Worm (Caenorhabditis elegans) whole organism, young adult: ENCODE measurements around the gene ZK938.10.

ENCODE experiments used
- Y53G8AR.9 ChIP-seq: fragments of 200-800 bp; sonication (Bioruptor generic); conservative IDR thresholded peaks from 2 replicates; pipeline ENCODE4 v1.3.6; 2022; ENCODE audit warnings: missing genetic modification reagents, missing genetic modification characterization, missing compliant biosample characterization
- atf-7 ChIP-seq: sonication (generic microtip); optimal IDR thresholded peaks from 2 replicates; lab custom pipeline; 2017; ENCODE audit warnings: mild to moderate bottlenecking, missing genetic modification characterization, missing compliant biosample characterization
- cebp-2 ChIP-seq: fragments of 200-800 bp; sonication (Bioruptor generic); IDR thresholded peaks from 2 replicates; pipeline ENCODE4 v1.3.6; 2022; ENCODE audit warnings: missing genetic modification characterization, missing compliant biosample characterization
- hlh-26 ChIP-seq: fragments of 200-800 bp; sonication (Bioruptor generic); conservative IDR thresholded peaks from 2 replicates; pipeline ENCODE4 v1.3.6; 2022; ENCODE audit warnings: missing genetic modification reagents, missing genetic modification characterization, missing compliant biosample characterization
- pbrm-1 ChIP-seq: fragments of 200-800 bp; sonication (Bioruptor generic); IDR thresholded peaks from 2 replicates; pipeline ENCODE4 v1.3.6; 2022; ENCODE audit warnings: missing genetic modification reagents, missing genetic modification characterization, missing compliant biosample characterization
- snpc-3.4 ChIP-seq: sonication (generic microtip); optimal IDR thresholded peaks from 2 replicates; lab custom pipeline; 2017; ENCODE audit warnings: missing genetic modification characterization, mild to moderate bottlenecking, missing compliant biosample characterization, antibody characterized with exemption, moderate library complexity, missing genotype, missing genetic modification reagents
- unc-62 ChIP-seq: fragments of 150-350 bp; optimal IDR thresholded peaks from 2 replicates; lab custom pipeline; 2014; ENCODE audit warnings: missing biosample characterization, missing genetic modification reagents, missing genetic modification characterization

- TF ChIP-seq snpc-3.4 (tag; lab: Kevin White, UChicago) (no peak), atf-7 (tag; lab: Kevin White, UChicago) (no peak), pbrm-1 (GFP tag; lab: Robert Waterston, UW) (no peak), Y53G8AR.9 (GFP tag; lab: Robert Waterston, UW) (no peak), hlh-26 (no peak), unc-62 (GFP tag; lab: Kevin White, UChicago) (no peak), cebp-2 (no peak)
These were observed 14.9 kb downstream of the ZK938.10 start for ce11 chrII:9835958-9836357.
